Worm (Caenorhabditis elegans) whole organism, L1 larva: ENCODE results near the gene Y37B11A.3.

ENCODE experiments used
- egl-27 ChIP-seq, 2 experiments: fragments of 150-350 bp in 1 of 2; sonication (generic microtip); optimal IDR thresholded peaks; 3 replicates each; lab custom pipeline; 2017 to 2018; ENCODE audit warnings: missing biosample characterization in 2 of 2, missing genetic modification characterization in 2 of 2, missing genetic modification reagents in 2 of 2
- fos-1 ChIP-seq: fragments of 150-350 bp; optimal IDR thresholded peaks from 2 replicates; lab custom pipeline; 2014; ENCODE audit warnings: missing biosample characterization, missing genetic modification characterization
- nhr-12 ChIP-seq: sonication (generic microtip); optimal IDR thresholded peaks from 2 replicates; lab custom pipeline; 2017; ENCODE audit warnings: missing biosample characterization, missing genetic modification characterization
- nhr-77 ChIP-seq: fragments of 150-350 bp; optimal IDR thresholded peaks from 2 replicates; lab custom pipeline; 2014; ENCODE audit warnings: missing biosample characterization, missing genetic modification characterization

- TF ChIP-seq fos-1 (tag; lab: Kevin White, UChicago) (no peak), egl-27 (tag; optimal IDR thresholded peaks at IDR 0.05; lab: Kevin White, UChicago) (no peak), nhr-12 (no peak), nhr-77 (tag; lab: Kevin White, UChicago) (no peak)
These were observed 42.9 kb upstream of the Y37B11A.3 start for ce11 chrIII:5828065-5828464.
